Fruit fly (Drosophila melanogaster): Measurements from ENCODE around the gene Remo.

The Remo gene

dm6 chrX:13251310-13251709 lies 36.5 kb upstream of the Remo start (continued):
- TF ChIP-seq Chrac-16 (GFP tag; optimal IDR thresholded peaks at IDR 0.05), result peak; percentile 47
- TF ChIP-seq p53 (GFP tag; optimal IDR thresholded peaks at IDR 0.05), result peak; percentile 71
- peak; percentile 53; the same call in 1 of the 2 replicates for TF ChIP-seq CG14667 (GFP tag; IDR thresholded peaks at IDR 0.05)
- peak; percentile 74 for TF ChIP-seq gcm2 (GFP tag; optimal IDR thresholded peaks at IDR 0.05)
- no peak for TF ChIP-seq al (GFP tag; IDR thresholded peaks at IDR 0.05)
- no peak for TF ChIP-seq HLH4C (GFP tag; IDR thresholded peaks at IDR 0.05; ENCODE audit: partially characterized antibody)
- TF ChIP-seq B-H1 (GFP tag; IDR thresholded peaks at IDR 0.05), result peak; percentile 53
- TF ChIP-seq jumu (GFP tag; optimal IDR thresholded peaks at IDR 0.05), result peak; percentile 89
- TF ChIP-seq CG1603 (tag; optimal IDR thresholded peaks at IDR 0.05), result peak; percentile 92
- peak; percentile 49 for TF ChIP-seq wek (GFP tag; optimal IDR thresholded peaks at IDR 0.05)
- TF ChIP-seq CG6683 (GFP tag; optimal IDR thresholded peaks at IDR 0.05), result peak; percentile 33
- peak; percentile 9 for TF ChIP-seq luna (GFP tag; optimal IDR thresholded peaks at IDR 0.05)
- TF ChIP-seq unc-4 (GFP tag; IDR thresholded peaks at IDR 0.05; ENCODE audit: partially characterized antibody), result no peak
- peak; percentile 81 for TF ChIP-seq Ada2b (GFP tag; IDR thresholded peaks at IDR 0.05)
- TF ChIP-seq CG18619 (GFP tag; optimal IDR thresholded peaks at IDR 0.05), result peak; percentile 45
- TF ChIP-seq Max (GFP tag; optimal IDR thresholded peaks at IDR 0.05), result peak; percentile 37
- TF ChIP-seq chn (GFP tag; optimal IDR thresholded peaks at IDR 0.05), result peak; percentile 58
- TF ChIP-seq mam (GFP tag; optimal IDR thresholded peaks at IDR 0.05), result peak; percentile 83
- TF ChIP-seq Gsc (GFP tag; IDR thresholded peaks at IDR 0.05), result peak; percentile 47; the same call in 1 of the 2 replicates
- peak; percentile 70 for TF ChIP-seq Six4 (GFP tag; optimal IDR thresholded peaks at IDR 0.05)
- TF ChIP-seq CG4730 (GFP tag; IDR thresholded peaks at IDR 0.05), result peak; percentile 59
- TF ChIP-seq CG15696 (tag; optimal IDR thresholded peaks at IDR 0.05), result no peak
- peak; percentile 47 for TF ChIP-seq fu2 (GFP tag; optimal IDR thresholded peaks at IDR 0.05)
- TF ChIP-seq scrt (GFP tag; optimal IDR thresholded peaks at IDR 0.05), result peak; percentile 46
- peak; percentile 57 for TF ChIP-seq CG6254 (GFP tag; optimal IDR thresholded peaks at IDR 0.05)
- peak; percentile 79 to 87 for TF ChIP-seq bsh (GFP tag; optimal IDR thresholded peaks at IDR 0.05)
- peak; percentile 51 for TF ChIP-seq HLH54F (GFP tag; optimal IDR thresholded peaks at IDR 0.05)
- TF ChIP-seq nmo (GFP tag; optimal IDR thresholded peaks at IDR 0.05), result peak; percentile 88
- TF ChIP-seq CG12071 (GFP tag; optimal IDR thresholded peaks at IDR 0.05), result peak; percentile 81
- TF ChIP-seq CG1529 (GFP tag; optimal IDR thresholded peaks at IDR 0.05), result peak; percentile 30
- TF ChIP-seq Drgx (GFP tag; IDR thresholded peaks at IDR 0.05), result peak; percentile 94
- TF ChIP-seq sr (GFP tag; IDR thresholded peaks at IDR 0.05), result peak; percentile 68; the same call in 1 of the 3 replicates
- peak; percentile 63 for TF ChIP-seq crc (GFP tag; optimal IDR thresholded peaks at IDR 0.05)
- peak; percentile 67 for TF ChIP-seq Mes4 (GFP tag; optimal IDR thresholded peaks at IDR 0.05)
- peak; percentile 68 for TF ChIP-seq CG8388 (GFP tag; optimal IDR thresholded peaks at IDR 0.05)
- peak; percentile 59 for TF ChIP-seq HmgZ (tag; optimal IDR thresholded peaks at IDR 0.05)
- TF ChIP-seq CG5953 (GFP tag; IDR thresholded peaks at IDR 0.05), result peak; percentile 70; the same call in 1 of the 2 replicates
- no peak for TF ChIP-seq Hey (tag; optimal IDR thresholded peaks at IDR 0.05)
- TF ChIP-seq MESR4 (GFP tag; optimal IDR thresholded peaks at IDR 0.05), result no peak
- peak; percentile 62 for TF ChIP-seq caup (GFP tag; optimal IDR thresholded peaks at IDR 0.05; ENCODE audit: severe bottlenecking)
- TF ChIP-seq Asciz (GFP tag; optimal IDR thresholded peaks at IDR 0.05), result peak; percentile 67
- TF ChIP-seq Atf3 (GFP tag; optimal IDR thresholded peaks at IDR 0.05), result peak; percentile 63
- peak; percentile 66 for TF ChIP-seq CG8281 (tag; optimal IDR thresholded peaks at IDR 0.05)
- TF ChIP-seq Hr39 (optimal IDR thresholded peaks at IDR 0.05), result no peak
- 0 out of 3 replicates have a peak, but pooled peaks have one; percentile 51 for TF ChIP-seq CG14050 (GFP tag; IDR thresholded peaks at IDR 0.05)
- TF ChIP-seq gfzf (GFP tag; optimal IDR thresholded peaks at IDR 0.05), result no peak
- peak; percentile 49 for TF ChIP-seq CG8290 (GFP tag; optimal IDR thresholded peaks at IDR 0.05)
- peak in 1 of 2 experiments; percentile 94 for TF ChIP-seq CG8290 (tag; optimal IDR thresholded peaks at IDR 0.05)
- no peak for TF ChIP-seq twi (tag; optimal IDR thresholded peaks at IDR 0.05)
- peak; percentile 89 for TF ChIP-seq lilli (GFP tag; optimal IDR thresholded peaks at IDR 0.05)
- TF ChIP-seq stwl (tag; optimal IDR thresholded peaks at IDR 0.05), result no peak
